Worm (Caenorhabditis elegans) whole organism, L3 larva: ENCODE data around the gene cit-1.2.

ENCODE experiments used
- egl-27 ChIP-seq: sonication (generic microtip); optimal IDR thresholded peaks from 4 replicates; lab custom pipeline; 2017; ENCODE audit warnings: missing biosample characterization, missing genetic modification reagents, missing genetic modification characterization
- eor-1 ChIP-seq, 2 experiments: fragments of 150-350 bp; optimal IDR thresholded peaks; 2 replicates each; lab custom pipeline; 2014 to 2018; ENCODE audit warnings: missing biosample characterization in 2 of 2, missing genetic modification characterization in 2 of 2
- hmg-11 ChIP-seq: sonication (generic microtip); optimal IDR thresholded peaks from 2 replicates; lab custom pipeline; 2016; ENCODE audit warnings: missing genetic modification characterization, missing compliant biosample characterization

DNA sequence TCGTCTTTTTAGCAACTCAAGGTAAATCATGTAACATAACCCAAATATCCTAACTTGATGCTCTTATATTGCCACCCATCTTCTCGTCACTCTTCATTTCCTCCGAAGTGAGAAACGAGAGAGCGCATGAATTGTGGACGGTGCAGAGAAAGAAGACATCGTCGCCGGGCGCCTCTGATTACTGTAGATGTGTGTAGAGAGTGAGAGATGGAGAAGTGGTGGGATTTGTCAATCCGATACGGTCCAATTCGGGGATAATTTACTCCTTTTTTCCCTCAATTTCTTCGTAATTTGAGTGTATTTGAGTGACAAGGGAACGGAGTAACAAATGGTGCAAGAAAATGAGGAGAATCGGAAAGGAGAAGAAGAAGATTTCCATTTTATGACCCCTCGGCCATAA is 50.5 kb downstream of the cit-1.2 start:
- no peak for TF ChIP-seq hmg-11 (tag; lab: Kevin White, UChicago)
- no peak for TF ChIP-seq eor-1 (tag; optimal IDR thresholded peaks at IDR 0.05; lab: Kevin White, UChicago)
- no peak for TF ChIP-seq egl-27 (tag; lab: Kevin White, UChicago)
